Fruit fly (Drosophila melanogaster) whole organism, embryonic: ENCODE measurements around the gene Or19a.

Experiments
- CG10366 ChIP-seq: fragments of 200-800 bp; sonication (Bioruptor generic); IDR thresholded peaks from 2 replicates; pipeline ENCODE4 v1.3.6; 2022; ENCODE audit warnings: missing biosample characterization, missing genetic modification characterization
- CG10979 ChIP-seq: fragments of 200-800 bp; sonication (Bioruptor generic); optimal IDR thresholded peaks from 2 replicates; lab custom pipeline; 2018; ENCODE audit warnings: missing biosample characterization, mild to moderate bottlenecking, missing genetic modification characterization, moderate library complexity
- CG12744 ChIP-seq: fragments of 200-800 bp; sonication (Bioruptor generic); optimal IDR thresholded peaks from 2 replicates; lab custom pipeline; 2016; ENCODE audit warnings: missing biosample characterization, missing genetic modification characterization
- CG14441 ChIP-seq: fragments of 200-800 bp; sonication (Bioruptor generic); IDR thresholded peaks from 2 replicates; pipeline ENCODE4 v1.3.6; 2022; ENCODE audit warnings: missing biosample characterization, missing genetic modification characterization
- CG14667 ChIP-seq: fragments of 200-800 bp; sonication (Bioruptor generic); IDR thresholded peaks from 2 replicates; pipeline ENCODE4 v1.3.6; 2022; ENCODE audit warnings: missing biosample characterization, missing genetic modification characterization
- CG16813 ChIP-seq: fragments of 200-800 bp; sonication (Bioruptor generic); IDR thresholded peaks from 3 replicates; pipeline ENCODE4 v1.3.6; 2022; ENCODE audit warnings: missing biosample characterization, missing genetic modification characterization; ENCODE audit not compliant: partially characterized antibody
- CG17612 ChIP-seq: fragments of 200-800 bp; sonication (Bioruptor generic); IDR thresholded peaks from 2 replicates; pipeline ENCODE4 v1.3.6; 2022; ENCODE audit warnings: missing biosample characterization, missing genetic modification characterization
- CG17802 ChIP-seq: fragments of 200-800 bp; sonication (Bioruptor generic); optimal IDR thresholded peaks from 2 replicates; lab custom pipeline; 2018; ENCODE audit warnings: missing biosample characterization, mild to moderate bottlenecking, missing genetic modification characterization, moderate library complexity
- CG2116 ChIP-seq: fragments of 200-800 bp; sonication (Bioruptor generic); optimal IDR thresholded peaks from 3 replicates; lab custom pipeline; 2018; ENCODE audit warnings: missing biosample characterization, mild to moderate bottlenecking, missing genetic modification characterization
- CG2889 ChIP-seq: fragments of 200-800 bp; sonication (Bioruptor generic); IDR thresholded peaks from 3 replicates; pipeline ENCODE4 v1.3.6; 2022; ENCODE audit warnings: missing biosample characterization, missing genetic modification characterization
- CG32532 ChIP-seq: fragments of 200-800 bp; sonication (Bioruptor generic); IDR thresholded peaks from 2 replicates; pipeline ENCODE4 v1.3.6; 2022; ENCODE audit warnings: missing biosample characterization, missing genetic modification characterization
- CG33557 ChIP-seq: fragments of 200-800 bp; sonication (Bioruptor generic); optimal IDR thresholded peaks from 2 replicates; lab custom pipeline; 2019; ENCODE audit warnings: missing biosample characterization, mild to moderate bottlenecking, missing genetic modification characterization, moderate library complexity
- CG4404 ChIP-seq: fragments of 200-800 bp; sonication (Bioruptor generic); IDR thresholded peaks from 2 replicates; pipeline ENCODE4 v1.3.6; 2022; ENCODE audit warnings: missing biosample characterization, missing genetic modification characterization
- CG4854 ChIP-seq: fragments of 200-800 bp; sonication (Bioruptor generic); optimal IDR thresholded peaks from 2 replicates; lab custom pipeline; 2016; ENCODE audit warnings: missing biosample characterization, missing genetic modification characterization, inconsistent platforms
- CG5245 ChIP-seq: fragments of 200-800 bp; sonication (Bioruptor generic); optimal IDR thresholded peaks from 3 replicates; lab custom pipeline; 2016; ENCODE audit warnings: missing biosample characterization, missing genetic modification characterization
- CG7372 ChIP-seq: fragments of 200-800 bp; sonication (Bioruptor generic); IDR thresholded peaks from 2 replicates; pipeline ENCODE4 v1.3.6; 2022; ENCODE audit warnings: missing biosample characterization, missing genetic modification characterization
- CG7556 ChIP-seq: fragments of 200-800 bp; sonication (Bioruptor generic); optimal IDR thresholded peaks from 2 replicates; lab custom pipeline; 2017; ENCODE audit warnings: missing biosample characterization, mild to moderate bottlenecking, missing genetic modification characterization
- CG7839 ChIP-seq: fragments of 200-800 bp; sonication (Bioruptor generic); optimal IDR thresholded peaks from 3 replicates; lab custom pipeline; 2018; ENCODE audit warnings: missing biosample characterization, mild to moderate bottlenecking, missing genetic modification characterization, moderate library complexity
- CG7987 ChIP-seq: fragments of 200-800 bp; sonication (Bioruptor generic); optimal IDR thresholded peaks from 2 replicates; lab custom pipeline; 2018; ENCODE audit warnings: missing biosample characterization, mild to moderate bottlenecking, missing genetic modification characterization, moderate library complexity
- CG8388 ChIP-seq: fragments of 200-800 bp; sonication (Bioruptor generic); optimal IDR thresholded peaks from 2 replicates; lab custom pipeline; 2019; ENCODE audit warnings: missing biosample characterization, mild to moderate bottlenecking, missing genetic modification characterization, moderate library complexity
- CG8944 ChIP-seq: fragments of 200-800 bp; sonication (Bioruptor generic); optimal IDR thresholded peaks from 3 replicates; lab custom pipeline; 2016; ENCODE audit warnings: missing biosample characterization, missing genetic modification characterization
- CG9215 ChIP-seq: fragments of 200-800 bp; sonication (Bioruptor generic); IDR thresholded peaks from 2 replicates; pipeline ENCODE4 v1.3.6; 2022; ENCODE audit warnings: missing biosample characterization, missing genetic modification characterization
- CG9876 ChIP-seq: fragments of 200-800 bp; sonication (Bioruptor generic); optimal IDR thresholded peaks from 2 replicates; lab custom pipeline; 2016; ENCODE audit warnings: missing biosample characterization, missing genetic modification characterization
- CG9932 ChIP-seq: fragments of 200-800 bp; sonication (Bioruptor generic); IDR thresholded peaks from 2 replicates; pipeline ENCODE4 v1.3.6; 2022; ENCODE audit warnings: missing biosample characterization, missing genetic modification characterization
- CTCF ChIP-seq: fragments of 200-800 bp; sonication (Bioruptor generic); optimal IDR thresholded peaks from 2 replicates; lab custom pipeline; 2017; ENCODE audit warnings: missing biosample characterization, mild to moderate bottlenecking, missing genetic modification characterization, moderate library complexity
- Camta ChIP-seq: fragments of 200-800 bp; sonication (Bioruptor generic); optimal IDR thresholded peaks from 2 replicates; lab custom pipeline; 2016; ENCODE audit warnings: missing biosample characterization, missing genetic modification characterization
- CkIIα-i1 ChIP-seq: fragments of 200-800 bp; sonication (Bioruptor generic); IDR thresholded peaks from 2 replicates; pipeline ENCODE4 v1.3.6; 2022; ENCODE audit warnings: missing biosample characterization, missing genetic modification characterization
- CrebB ChIP-seq: fragments of 200-800 bp; sonication (Bioruptor generic); optimal IDR thresholded peaks from 3 replicates; lab custom pipeline; 2018; ENCODE audit warnings: missing biosample characterization, mild to moderate bottlenecking, missing genetic modification characterization
- Dp ChIP-seq: fragments of 200-800 bp; sonication (Bioruptor generic); optimal IDR thresholded peaks from 2 replicates; lab custom pipeline; 2018; ENCODE audit warnings: missing biosample characterization, mild to moderate bottlenecking, missing genetic modification characterization, moderate library complexity
- Dref ChIP-seq: fragments of 200-800 bp; sonication (Bioruptor generic); IDR thresholded peaks from 2 replicates; pipeline ENCODE4 v1.3.6; 2022; ENCODE audit warnings: missing biosample characterization, missing genetic modification characterization
- Fer2 ChIP-seq: fragments of 200-800 bp; sonication (Bioruptor generic); optimal IDR thresholded peaks from 2 replicates; lab custom pipeline; 2018; ENCODE audit warnings: missing biosample characterization, mild to moderate bottlenecking, missing genetic modification characterization, moderate library complexity
- Hr51 ChIP-seq, 2 experiments: fragments of 200-800 bp; sonication (Bioruptor generic); optimal IDR thresholded peaks; 2 replicates in 1 of 2; 3 replicates in 1 of 2; lab custom pipeline; 2016 to 2018; ENCODE audit warnings: missing biosample characterization in 2 of 2, missing genetic modification characterization in 2 of 2, mild to moderate bottlenecking in 1 of 2, moderate library complexity in 1 of 2
- Ravus ChIP-seq: fragments of 200-800 bp; sonication (Bioruptor generic); IDR thresholded peaks from 2 replicates; pipeline ENCODE4 v1.3.6; 2022; ENCODE audit warnings: missing biosample characterization, missing genetic modification characterization
- ara ChIP-seq: fragments of 200-800 bp; sonication (Bioruptor generic); IDR thresholded peaks from 2 replicates; pipeline ENCODE4 v1.3.6; 2022; ENCODE audit warnings: missing biosample characterization, missing genetic modification characterization
- bab2 ChIP-seq: fragments of 200-800 bp; sonication (Bioruptor generic); optimal IDR thresholded peaks from 2 replicates; lab custom pipeline; 2016; ENCODE audit warnings: missing biosample characterization, missing genetic modification characterization
- cas ChIP-seq: fragments of 200-800 bp; sonication (Bioruptor generic); IDR thresholded peaks from 2 replicates; pipeline ENCODE4 v1.3.6; 2022; ENCODE audit warnings: missing biosample characterization, missing genetic modification characterization
- danr ChIP-seq: fragments of 200-800 bp; sonication (Bioruptor generic); IDR thresholded peaks from 2 replicates; pipeline ENCODE4 v1.3.6; 2022; ENCODE audit warnings: missing biosample characterization, missing genetic modification characterization
- dpn ChIP-seq, 2 experiments: fragments of 200-800 bp; sonication (Bioruptor generic); optimal IDR thresholded peaks; 3 replicates each; lab custom pipeline; 2016; ENCODE audit warnings: missing biosample characterization in 2 of 2, missing genetic modification characterization in 2 of 2
- dysf ChIP-seq: fragments of 200-800 bp; sonication (Bioruptor generic); IDR thresholded peaks from 3 replicates; pipeline ENCODE4 v1.3.6; 2022; ENCODE audit warnings: missing biosample characterization, missing genetic modification characterization
- gfzf ChIP-seq: fragments of 200-800 bp; sonication (Bioruptor generic); optimal IDR thresholded peaks from 2 replicates; lab custom pipeline; 2016; ENCODE audit warnings: missing biosample characterization, mild to moderate bottlenecking, missing genetic modification characterization, moderate library complexity
- gro ChIP-seq: fragments of 200-800 bp; sonication (Bioruptor generic); optimal IDR thresholded peaks from 2 replicates; lab custom pipeline; 2016; ENCODE audit warnings: missing biosample characterization, missing genetic modification characterization
- gt ChIP-seq: fragments of 200-800 bp; sonication (Bioruptor generic); IDR thresholded peaks from 2 replicates; pipeline ENCODE4 v1.3.6; 2022; ENCODE audit warnings: missing biosample characterization, missing genetic modification characterization
- ind ChIP-seq: fragments of 200-800 bp; sonication (Bioruptor generic); optimal IDR thresholded peaks from 3 replicates; lab custom pipeline; 2016; ENCODE audit warnings: missing biosample characterization, missing genetic modification characterization
- jing ChIP-seq: fragments of 200-800 bp; sonication (Bioruptor generic); optimal IDR thresholded peaks from 2 replicates; lab custom pipeline; 2018; ENCODE audit warnings: missing biosample characterization, mild to moderate bottlenecking, missing genetic modification characterization
- mld ChIP-seq: fragments of 200-800 bp; sonication (Bioruptor generic); IDR thresholded peaks from 3 replicates; pipeline ENCODE4 v1.3.6; 2022; ENCODE audit warnings: missing biosample characterization, missing genetic modification characterization; ENCODE audit not compliant: partially characterized antibody
- onecut ChIP-seq: fragments of 200-800 bp; sonication (Bioruptor generic); IDR thresholded peaks from 2 replicates; pipeline ENCODE4 v1.3.6; 2022; ENCODE audit warnings: missing biosample characterization, missing genetic modification characterization
- psq ChIP-seq: fragments of 200-800 bp; sonication (Bioruptor generic); optimal IDR thresholded peaks from 2 replicates; lab custom pipeline; 2017; ENCODE audit warnings: missing biosample characterization, missing genetic modification characterization
- row ChIP-seq: fragments of 200-800 bp; sonication (Bioruptor generic); IDR thresholded peaks from 3 replicates; pipeline ENCODE4 v1.3.6; 2022; ENCODE audit warnings: missing biosample characterization, missing genetic modification characterization
- sens-2 ChIP-seq: fragments of 200-800 bp; sonication (Bioruptor generic); IDR thresholded peaks from 2 replicates; pipeline ENCODE4 v1.3.6; 2022; ENCODE audit warnings: missing biosample characterization, missing genetic modification characterization
- seq ChIP-seq: fragments of 200-800 bp; sonication (Bioruptor generic); IDR thresholded peaks from 2 replicates; pipeline ENCODE4 v1.3.6; 2022; ENCODE audit warnings: missing biosample characterization, missing genetic modification characterization
- shn ChIP-seq: fragments of 200-800 bp; sonication (Bioruptor generic); optimal IDR thresholded peaks from 3 replicates; lab custom pipeline; 2016; ENCODE audit warnings: missing biosample characterization, missing genetic modification characterization
- trem ChIP-seq: fragments of 200-800 bp; optimal IDR thresholded peaks from 3 replicates; lab custom pipeline; 2019; ENCODE audit warnings: missing biosample characterization, mild to moderate bottlenecking, missing genetic modification characterization, moderate library complexity
- usp ChIP-seq: fragments of >200 bp; optimal IDR thresholded peaks from 2 replicates; lab custom pipeline; 2017; ENCODE audit warnings: missing biosample characterization, missing genetic modification characterization

Or19a gene

dm6 chrX:20159679-20160140, 16.7 kb upstream of the Or19a start, which contains the start of gene Rab35 (continued):
- no peak for TF ChIP-seq onecut (GFP tag; lab: Robert Waterston, UW)
- no peak for TF ChIP-seq danr (GFP tag; lab: Robert Waterston, UW)
- no peak for TF ChIP-seq CG14667 (GFP tag; lab: Robert Waterston, UW)
- TF ChIP-seq trem (tag; lab: Kevin White, UChicago), result peak; percentile 65
- no peak for TF ChIP-seq CTCF (GFP tag; lab: Kevin White, UChicago)
- no peak for TF ChIP-seq CG8388
- TF ChIP-seq cas (GFP tag; lab: Robert Waterston, UW), result no peak
- TF ChIP-seq Camta (GFP tag; lab: Kevin White, UChicago), result no peak
- no peak for TF ChIP-seq psq (GFP tag; lab: Kevin White, UChicago)
- TF ChIP-seq CG8944, result no peak
- no peak for TF ChIP-seq CG10979
- peak; percentile 95 for TF ChIP-seq CG16813
- TF ChIP-seq CrebB (tag; lab: Kevin White, UChicago), result no peak
- no peak for TF ChIP-seq CG17612 (GFP tag; lab: Robert Waterston, UW)
- no peak for TF ChIP-seq CG14441 (GFP tag; lab: Robert Waterston, UW)
- no peak for TF ChIP-seq CG10366
- peak; percentile 74; the same call in 2 of the 3 replicates for TF ChIP-seq mld (GFP tag; lab: Robert Waterston, UW)
- peak; percentile 4 for TF ChIP-seq gfzf (GFP tag; lab: Kevin White, UChicago)
- TF ChIP-seq CG2889, result no peak
- TF ChIP-seq CG9876, result no peak
- no peak for TF ChIP-seq gro (GFP tag; lab: Kevin White, UChicago)
- no peak for TF ChIP-seq CG7987 (GFP tag; lab: Kevin White, UChicago)
- no peak for TF ChIP-seq Hr51 (GFP tag; optimal IDR thresholded peaks at IDR 0.05; lab: Kevin White, UChicago)
- peak; percentile 77 for TF ChIP-seq Dref (GFP tag; lab: Robert Waterston, UW)
- TF ChIP-seq Fer2 (tag; lab: Kevin White, UChicago), result no peak
- no peak for TF ChIP-seq CG5245
- no peak for TF ChIP-seq sens-2 (GFP tag; lab: Robert Waterston, UW)
- TF ChIP-seq Ravus (GFP tag; lab: Robert Waterston, UW), result no peak
- TF ChIP-seq ara (GFP tag; lab: Robert Waterston, UW), result no peak
- no peak for TF ChIP-seq dpn (GFP tag; optimal IDR thresholded peaks at IDR 0.05; lab: Kevin White, UChicago)
- TF ChIP-seq CG7839 (tag; lab: Kevin White, UChicago), result peak; percentile 7
- no peak for TF ChIP-seq dysf (GFP tag; lab: Robert Waterston, UW)
- no peak for TF ChIP-seq CG7372 (GFP tag; lab: Robert Waterston, UW)
- no peak for TF ChIP-seq CG33557
- no peak for TF ChIP-seq jing
- TF ChIP-seq CG9932 (GFP tag; lab: Robert Waterston, UW), result peak; percentile 60
- peak; percentile 21 for TF ChIP-seq ind (GFP tag; lab: Kevin White, UChicago)
- peak; percentile 65 for TF ChIP-seq row (GFP tag; lab: Robert Waterston, UW)
- TF ChIP-seq CG4854, result no peak
- TF ChIP-seq seq (GFP tag; lab: Robert Waterston, UW), result no peak
- TF ChIP-seq Dp, result peak; percentile 86
- TF ChIP-seq bab2 (GFP tag; lab: Kevin White, UChicago), result no peak
- 0 out of 2 replicates have a peak, but pooled peaks have one; percentile 13 for TF ChIP-seq CG32532 (GFP tag; lab: Robert Waterston, UW)
- no peak for TF ChIP-seq CkIIα-i1
- TF ChIP-seq CG17802 (tag; lab: Kevin White, UChicago), result no peak
- no peak for TF ChIP-seq gt (GFP tag; lab: Robert Waterston, UW)
- TF ChIP-seq CG9215 (GFP tag; lab: Robert Waterston, UW), result no peak
- TF ChIP-seq CG2116 (GFP tag; lab: Kevin White, UChicago), result peak; percentile 89
- TF ChIP-seq CG4404 (GFP tag; lab: Robert Waterston, UW), result no peak
- TF ChIP-seq CG7556 (GFP tag; lab: Kevin White, UChicago), result no peak
- no peak for TF ChIP-seq CG12744 (GFP tag; lab: Kevin White, UChicago)
- no peak for TF ChIP-seq shn (GFP tag; lab: Kevin White, UChicago)
- no peak for TF ChIP-seq usp (GFP tag; lab: Kevin White, UChicago)
